Worm (Caenorhabditis elegans) whole organism, young adult: ENCODE measurements around the gene vit-1.

Experiments
- B0035.1 ChIP-seq: sonication (generic microtip); optimal IDR thresholded peaks from 2 replicates; lab custom pipeline; 2016; ENCODE audit warnings: missing genetic modification characterization, mild to moderate bottlenecking, missing compliant biosample characterization, missing genotype, missing genetic modification reagents
- F10E7.11 ChIP-seq: sonication (generic microtip); optimal IDR thresholded peaks from 2 replicates; lab custom pipeline; 2017; ENCODE audit warnings: mild to moderate bottlenecking, missing genetic modification characterization, moderate library complexity, missing compliant biosample characterization
- F37B4.10 ChIP-seq: fragments of 200-800 bp; sonication (Bioruptor generic); IDR thresholded peaks from 2 replicates; pipeline ENCODE4 v1.3.6; 2022; ENCODE audit warnings: missing genetic modification characterization, missing compliant biosample characterization
- F39B2.1 ChIP-seq: fragments of 200-800 bp; sonication (Bioruptor generic); IDR thresholded peaks from 2 replicates; pipeline ENCODE4 v1.3.6; 2022; ENCODE audit warnings: missing genetic modification reagents, missing genetic modification characterization, missing compliant biosample characterization
- F49E8.2 ChIP-seq: sonication (generic microtip); optimal IDR thresholded peaks from 3 replicates; lab custom pipeline; 2017; ENCODE audit warnings: missing genetic modification characterization, mild to moderate bottlenecking, missing compliant biosample characterization, antibody characterized with exemption, moderate library complexity; ENCODE audit not compliant: insufficient read depth
- F57A8.1 ChIP-seq: fragments of 200-800 bp; sonication (Bioruptor generic); optimal IDR thresholded peaks from 2 replicates; lab custom pipeline; 2018; ENCODE audit warnings: mild to moderate bottlenecking, missing genetic modification characterization, moderate library complexity, missing compliant biosample characterization
- F57C9.4 ChIP-seq: sonication (generic microtip); optimal IDR thresholded peaks from 2 replicates; lab custom pipeline; 2017; ENCODE audit warnings: mild to moderate bottlenecking, missing genetic modification characterization, missing compliant biosample characterization
- K12H6.12 ChIP-seq: fragments of 200-800 bp; sonication (Bioruptor generic); optimal IDR thresholded peaks from 2 replicates; lab custom pipeline; 2018; ENCODE audit warnings: mild to moderate bottlenecking, missing genetic modification characterization, missing compliant biosample characterization
- T07F8.4 ChIP-seq: sonication (generic microtip); optimal IDR thresholded peaks from 2 replicates; lab custom pipeline; 2016; ENCODE audit warnings: mild to moderate bottlenecking, missing genetic modification characterization, moderate library complexity, missing compliant biosample characterization
- T26A5.8 ChIP-seq: sonication (generic microtip); optimal IDR thresholded peaks from 2 replicates; lab custom pipeline; 2016; ENCODE audit warnings: missing genetic modification characterization, missing compliant biosample characterization
- Y67H2A.10 ChIP-seq: fragments of 200-800 bp; sonication (Bioruptor generic); conservative IDR thresholded peaks from 2 replicates; pipeline ENCODE4 v1.3.6; 2022; ENCODE audit warnings: missing genetic modification reagents, missing genetic modification characterization, missing compliant biosample characterization
- Y95B8A.8 ChIP-seq: fragments of 200-800 bp; sonication (Bioruptor generic); IDR thresholded peaks from 2 replicates; pipeline ENCODE4 v1.3.6; 2022; ENCODE audit warnings: missing genetic modification reagents, missing genetic modification characterization, missing compliant biosample characterization
- akir-1 ChIP-seq: fragments of 200-800 bp; sonication (Bioruptor generic); optimal IDR thresholded peaks from 2 replicates; lab custom pipeline; 2018; ENCODE audit warnings: mild to moderate bottlenecking, missing genetic modification characterization, moderate library complexity, missing compliant biosample characterization
- ama-1 ChIP-seq, 3 experiments: fragments of 150-350 bp in 1 of 3; sonication (generic microtip) in 2 of 3; optimal IDR thresholded peaks; 2 replicates each; lab custom pipeline; 2014 to 2018; ENCODE audit warnings: missing biosample characterization in 2 of 3, missing genetic modification characterization in 2 of 3, missing genetic modification reagents in 2 of 3
- aptf-3 ChIP-seq: fragments of 200-800 bp; sonication (Bioruptor generic); IDR thresholded peaks from 2 replicates; pipeline ENCODE4 v1.3.6; 2022; ENCODE audit warnings: missing genetic modification characterization, missing compliant biosample characterization
- atf-7 ChIP-seq: sonication (generic microtip); optimal IDR thresholded peaks from 2 replicates; lab custom pipeline; 2017; ENCODE audit warnings: mild to moderate bottlenecking, missing genetic modification characterization, missing compliant biosample characterization
- attf-5 ChIP-seq: fragments of 200-800 bp; sonication (Bioruptor generic); optimal IDR thresholded peaks from 2 replicates; lab custom pipeline; 2018; ENCODE audit warnings: mild to moderate bottlenecking, missing genetic modification characterization, missing compliant biosample characterization
- attf-6 ChIP-seq: fragments of 200-800 bp; sonication (Bioruptor generic); IDR thresholded peaks from 2 replicates; pipeline ENCODE4 v1.3.6; 2022; ENCODE audit warnings: missing genetic modification reagents, missing genetic modification characterization, missing compliant biosample characterization
- bed-1 ChIP-seq: fragments of 200-800 bp; sonication (Bioruptor generic); IDR thresholded peaks from 2 replicates; pipeline ENCODE4 v1.3.6; 2022; ENCODE audit warnings: missing genetic modification reagents, missing genetic modification characterization, missing compliant biosample characterization
- ceh-100 ChIP-seq: fragments of 200-800 bp; sonication (Bioruptor generic); IDR thresholded peaks from 2 replicates; pipeline ENCODE4 v1.3.6; 2022; ENCODE audit warnings: missing genetic modification reagents, missing genetic modification characterization, missing compliant biosample characterization
- ceh-58 ChIP-seq: fragments of 200-800 bp; sonication (Bioruptor generic); IDR thresholded peaks from 2 replicates; pipeline ENCODE4 v1.3.6; 2022; ENCODE audit warnings: missing genetic modification characterization, missing compliant biosample characterization
- die-1 ChIP-seq: sonication (generic microtip); optimal IDR thresholded peaks from 2 replicates; lab custom pipeline; 2016; ENCODE audit warnings: missing genotype, mild to moderate bottlenecking, missing genetic modification characterization, missing compliant biosample characterization
- dox-1 ChIP-seq: fragments of 200-800 bp; sonication (Bioruptor generic); IDR thresholded peaks from 2 replicates; pipeline ENCODE4 v1.3.6; 2022; ENCODE audit warnings: missing genetic modification reagents, missing genetic modification characterization, missing compliant biosample characterization
- dpff-1 ChIP-seq: sonication (generic microtip); optimal IDR thresholded peaks from 2 replicates; lab custom pipeline; 2017; ENCODE audit warnings: mild to moderate bottlenecking, missing genetic modification characterization, missing compliant biosample characterization
- dpl-1 ChIP-seq: fragments of 150-350 bp; optimal IDR thresholded peaks from 2 replicates; lab custom pipeline; 2014; ENCODE audit warnings: missing biosample characterization, missing genetic modification reagents, missing genetic modification characterization
- egl-44 ChIP-seq: fragments of 200-800 bp; sonication (Bioruptor generic); IDR thresholded peaks from 2 replicates; pipeline ENCODE4 v1.3.6; 2022; ENCODE audit warnings: missing genetic modification reagents, missing genetic modification characterization, missing compliant biosample characterization
- ets-4 ChIP-seq: fragments of 200-800 bp; sonication (Bioruptor generic); optimal IDR thresholded peaks from 2 replicates; lab custom pipeline; 2018; ENCODE audit warnings: mild to moderate bottlenecking, missing genetic modification characterization, missing compliant biosample characterization
- gei-17 ChIP-seq: fragments of 200-800 bp; sonication (Bioruptor generic); optimal IDR thresholded peaks from 2 replicates; lab custom pipeline; 2018; ENCODE audit warnings: mild to moderate bottlenecking, missing genetic modification characterization, missing compliant biosample characterization
- hlh-12 ChIP-seq: sonication (generic microtip); optimal IDR thresholded peaks from 2 replicates; lab custom pipeline; 2016; ENCODE audit warnings: missing genetic modification characterization, missing compliant biosample characterization
- hmg-20 ChIP-seq: fragments of 200-800 bp; sonication (Bioruptor generic); IDR thresholded peaks from 2 replicates; pipeline ENCODE4 v1.3.6; 2022; ENCODE audit warnings: missing genetic modification reagents, missing genetic modification characterization, missing compliant biosample characterization
- lin-40 ChIP-seq: sonication (generic microtip); optimal IDR thresholded peaks from 2 replicates; lab custom pipeline; 2016; ENCODE audit warnings: missing genetic modification characterization, mild to moderate bottlenecking, missing compliant biosample characterization, missing genotype, missing genetic modification reagents
- lsl-1 ChIP-seq: fragments of 200-800 bp; sonication (Bioruptor generic); optimal IDR thresholded peaks from 2 replicates; lab custom pipeline; 2018; ENCODE audit warnings: mild to moderate bottlenecking, missing genetic modification characterization, moderate library complexity, missing compliant biosample characterization
- madf-3 ChIP-seq: fragments of 200-800 bp; sonication (Bioruptor generic); IDR thresholded peaks from 2 replicates; pipeline ENCODE4 v1.3.6; 2022; ENCODE audit warnings: missing genetic modification reagents, missing genetic modification characterization, missing compliant biosample characterization
- madf-6 ChIP-seq: fragments of 200-800 bp; sonication (Bioruptor generic); IDR thresholded peaks from 2 replicates; pipeline ENCODE4 v1.3.6; 2022; ENCODE audit warnings: missing genetic modification reagents, missing genetic modification characterization, missing compliant biosample characterization
- mcd-1 ChIP-seq: fragments of 200-800 bp; sonication (Bioruptor generic); IDR thresholded peaks from 2 replicates; pipeline ENCODE4 v1.3.6; 2022; ENCODE audit warnings: missing genetic modification reagents, missing genetic modification characterization, missing compliant biosample characterization
- mxl-1 ChIP-seq: sonication (generic microtip); optimal IDR thresholded peaks from 2 replicates; lab custom pipeline; 2016; ENCODE audit warnings: missing genetic modification characterization, missing compliant biosample characterization
- nhr-80 ChIP-seq: sonication (generic microtip); optimal IDR thresholded peaks from 2 replicates; lab custom pipeline; 2016; ENCODE audit warnings: missing genetic modification characterization, missing compliant biosample characterization
- pbrm-1 ChIP-seq: fragments of 200-800 bp; sonication (Bioruptor generic); IDR thresholded peaks from 2 replicates; pipeline ENCODE4 v1.3.6; 2022; ENCODE audit warnings: missing genetic modification reagents, missing genetic modification characterization, missing compliant biosample characterization
- rcor-1 ChIP-seq: fragments of 200-800 bp; sonication (Bioruptor generic); IDR thresholded peaks from 2 replicates; pipeline ENCODE4 v1.3.6; 2022; ENCODE audit warnings: missing genetic modification reagents, missing genetic modification characterization, missing compliant biosample characterization
- rpc-1 ChIP-seq, 2 experiments: fragments of 150-350 bp in 1 of 2; sonication (generic microtip) in 1 of 2; optimal IDR thresholded peaks; 2 replicates each; lab custom pipeline; 2014 to 2018; ENCODE audit warnings: missing biosample characterization in 1 of 2, missing genetic modification characterization in 1 of 2, missing genetic modification reagents in 1 of 2, missing genotype in 1 of 2
- sea-2 ChIP-seq: fragments of 200-800 bp; sonication (Bioruptor generic); IDR thresholded peaks from 2 replicates; pipeline ENCODE4 v1.3.6; 2022; ENCODE audit warnings: missing genetic modification characterization, missing compliant biosample characterization
- tbp1 ChIP-seq: fragments of 200-800 bp; sonication (Bioruptor generic); optimal IDR thresholded peaks from 2 replicates; lab custom pipeline; 2018; ENCODE audit warnings: mild to moderate bottlenecking, missing genetic modification characterization, missing compliant biosample characterization
- tbx-9 ChIP-seq: sonication (generic microtip); optimal IDR thresholded peaks from 2 replicates; lab custom pipeline; 2016; ENCODE audit warnings: borderline replicate concordance, missing genetic modification characterization, inconsistent platforms, missing compliant biosample characterization
- zfh-2 ChIP-seq: fragments of 200-800 bp; sonication (Bioruptor generic); conservative IDR thresholded peaks from 2 replicates; pipeline ENCODE4 v1.3.6; 2022; ENCODE audit warnings: missing genetic modification reagents, missing genetic modification characterization, missing compliant biosample characterization
- ztf-25 ChIP-seq: fragments of 200-800 bp; sonication (Bioruptor generic); IDR thresholded peaks from 2 replicates; pipeline ENCODE4 v1.3.6; 2022; ENCODE audit warnings: missing genetic modification reagents, missing genetic modification characterization, missing compliant biosample characterization
- ztf-28 ChIP-seq: fragments of 200-800 bp; sonication (Bioruptor generic); IDR thresholded peaks from 2 replicates; pipeline ENCODE4 v1.3.6; 2022; ENCODE audit warnings: missing genetic modification reagents, missing genetic modification characterization, missing compliant biosample characterization
- ztf-3 ChIP-seq: fragments of 200-800 bp; sonication (Bioruptor generic); optimal IDR thresholded peaks from 2 replicates; lab custom pipeline; 2018; ENCODE audit warnings: mild to moderate bottlenecking, missing genetic modification characterization, missing compliant biosample characterization
- ztf-6 ChIP-seq: fragments of 200-800 bp; sonication (Bioruptor generic); IDR thresholded peaks from 2 replicates; pipeline ENCODE4 v1.3.6; 2022; ENCODE audit warnings: missing genetic modification reagents, missing genetic modification characterization, missing compliant biosample characterization

vit-1 gene

ce11 chrX:7680545-7681330, 47.0 kb upstream of the vit-1 start, which contains the start of gene stn-2 (continued):
- no peak for TF ChIP-seq aptf-3 (GFP tag; lab: Robert Waterston, UW)
- no peak for TF ChIP-seq sea-2 (GFP tag; lab: Robert Waterston, UW)
- TF ChIP-seq F57C9.4 (tag; lab: Kevin White, UChicago) = no peak
- TF ChIP-seq atf-7 (tag; lab: Kevin White, UChicago) = no peak
- peak; percentile 87 for TF ChIP-seq tbp1 (GFP tag; lab: Kevin White, UChicago)
- no peak for TF ChIP-seq ztf-25
- TF ChIP-seq hmg-20 (GFP tag; lab: Robert Waterston, UW) = no peak
- peak; percentile 61 for TF ChIP-seq dox-1 (GFP tag; lab: Robert Waterston, UW)
- TF ChIP-seq T26A5.8 (tag; lab: Kevin White, UChicago) = no peak
- TF ChIP-seq F10E7.11 (tag; lab: Kevin White, UChicago) = no peak
- no peak for TF ChIP-seq ztf-3
- TF ChIP-seq egl-44 (GFP tag; lab: Robert Waterston, UW) = 0 out of 2 replicates have a peak, but pooled peaks have one; percentile 12
- TF ChIP-seq B0035.1 (tag; lab: Kevin White, UChicago) = no peak
- no peak for TF ChIP-seq madf-6 (GFP tag; lab: Robert Waterston, UW)
- no peak for TF ChIP-seq akir-1 (GFP tag; lab: Kevin White, UChicago)
- peak; percentile 80 for TF ChIP-seq die-1 (tag; lab: Kevin White, UChicago)
- no peak for TF ChIP-seq ceh-58 (GFP tag; lab: Robert Waterston, UW)
- TF ChIP-seq hlh-12 (tag; lab: Kevin White, UChicago) = peak; percentile 65
- TF ChIP-seq Y95B8A.8 = 0 out of 2 replicates have a peak, but pooled peaks have one; percentile 55
- no peak for TF ChIP-seq T07F8.4 (tag; lab: Kevin White, UChicago)
- TF ChIP-seq ceh-100 (GFP tag; lab: Robert Waterston, UW) = no peak
- TF ChIP-seq zfh-2 = no peak
- TF ChIP-seq lsl-1 (GFP tag; lab: Kevin White, UChicago) = no peak
- no peak for TF ChIP-seq ama-1 (optimal IDR thresholded peaks at IDR 0.05; lab: Kevin White, UChicago)
- TF ChIP-seq ama-1 (GFP tag; optimal IDR thresholded peaks at IDR 0.05; lab: Kevin White, UChicago) = no peak
- no peak for TF ChIP-seq attf-6
- TF ChIP-seq mxl-1 = peak; percentile 42
- no peak for TF ChIP-seq mcd-1
- no peak for TF ChIP-seq Y67H2A.10 (GFP tag; lab: Robert Waterston, UW)
- no peak for TF ChIP-seq rcor-1 (GFP tag; lab: Robert Waterston, UW)
- no peak for TF ChIP-seq ztf-28 (GFP tag; lab: Robert Waterston, UW)
- TF ChIP-seq F49E8.2 (tag; lab: Kevin White, UChicago) = peak; percentile 6
- TF ChIP-seq lin-40 = no peak
- no peak for TF ChIP-seq ztf-6 (GFP tag; lab: Robert Waterston, UW)
- no peak for TF ChIP-seq dpff-1 (tag; lab: Kevin White, UChicago)
- no peak for TF ChIP-seq F39B2.1
- peak; percentile 3 for TF ChIP-seq dpl-1 (GFP tag; lab: Kevin White, UChicago)
- TF ChIP-seq attf-5 = no peak
- TF ChIP-seq rpc-1 (optimal IDR thresholded peaks at IDR 0.05; lab: Kevin White, UChicago) = peak; percentile 85
- TF ChIP-seq rpc-1 (tag; optimal IDR thresholded peaks at IDR 0.05; lab: Kevin White, UChicago) = peak; percentile 91
- no peak for TF ChIP-seq ets-4
- TF ChIP-seq tbx-9 = no peak
- TF ChIP-seq F37B4.10 = no peak
- no peak for TF ChIP-seq F57A8.1 (GFP tag; lab: Kevin White, UChicago)
- TF ChIP-seq nhr-80 (tag; lab: Kevin White, UChicago) = no peak
- TF ChIP-seq pbrm-1 (GFP tag; lab: Robert Waterston, UW) = peak; percentile 69
- no peak for TF ChIP-seq K12H6.12
- TF ChIP-seq gei-17 (GFP tag; lab: Kevin White, UChicago) = no peak
- no peak for TF ChIP-seq bed-1 (GFP tag; lab: Robert Waterston, UW)
- TF ChIP-seq madf-3 (GFP tag; lab: Robert Waterston, UW) = 0 out of 2 replicates have a peak, but pooled peaks have one; percentile 42
